Worm (Caenorhabditis elegans) whole organism, L4 larva: Measurements from ENCODE around the gene lin-29.

Source experiments
- F49E8.2 ChIP-seq: sonication (generic microtip); optimal IDR thresholded peaks from 2 replicates; lab custom pipeline; 2016; ENCODE audit warnings: missing compliant biosample characterization, mild to moderate bottlenecking, missing genetic modification characterization, borderline replicate concordance
- attf-4 ChIP-seq: sonication (generic microtip); optimal IDR thresholded peaks from 3 replicates; lab custom pipeline; 2017; ENCODE audit warnings: missing biosample characterization, missing genetic modification characterization
- ceh-82 ChIP-seq: sonication (generic microtip); optimal IDR thresholded peaks from 2 replicates; lab custom pipeline; 2017; ENCODE audit warnings: missing biosample characterization, missing genetic modification characterization
- dpl-1 ChIP-seq: fragments of 150-350 bp; optimal IDR thresholded peaks from 2 replicates; lab custom pipeline; 2014; ENCODE audit warnings: missing biosample characterization, missing genetic modification reagents, missing genetic modification characterization
- egl-27 ChIP-seq: sonication (generic microtip); optimal IDR thresholded peaks from 3 replicates; lab custom pipeline; 2017; ENCODE audit warnings: missing biosample characterization, missing genetic modification reagents, missing genetic modification characterization
- lin-15B ChIP-seq: fragments of 150-350 bp; sonication (generic microtip); optimal IDR thresholded peaks from 3 replicates; lab custom pipeline; 2014; ENCODE audit warnings: missing biosample characterization, missing genetic modification characterization
- mep-1 ChIP-seq: fragments of 150-350 bp; sonication (generic microtip); optimal IDR thresholded peaks from 3 replicates; lab custom pipeline; 2014; ENCODE audit warnings: missing biosample characterization, missing genetic modification characterization
- nhr-11 ChIP-seq: fragments of 150-350 bp; optimal IDR thresholded peaks from 2 replicates; lab custom pipeline; 2014; ENCODE audit warnings: missing biosample characterization, missing genetic modification characterization
- nhr-28 ChIP-seq: fragments of 150-350 bp; optimal IDR thresholded peaks from 2 replicates; lab custom pipeline; 2014; ENCODE audit warnings: missing biosample characterization, missing genetic modification characterization
- nhr-76 ChIP-seq: fragments of 150-350 bp; optimal IDR thresholded peaks from 2 replicates; lab custom pipeline; 2014; ENCODE audit warnings: missing biosample characterization, missing genetic modification characterization
- unc-62 ChIP-seq, 3 experiments: fragments of 150-350 bp in 1 of 3; sonication (generic microtip); optimal IDR thresholded peaks in 2 of 3; peaks in 1 of 3; 1 replicate in 1 of 3; 2 replicates in 2 of 3; lab custom pipeline; 2014 to 2017; ENCODE audit warnings: missing biosample characterization in 3 of 3, missing genetic modification characterization in 3 of 3, missing genetic modification reagents in 3 of 3, missing genotype in 1 of 3
- ztf-11 ChIP-seq: fragments of 150-350 bp; optimal IDR thresholded peaks from 2 replicates; lab custom pipeline; 2014; ENCODE audit warnings: missing biosample characterization, missing genetic modification characterization

ce11 chrII:11874674-11875198 is 60.4 kb downstream of the lin-29 start, which contains the start of the genes npp-3 and top-2:
- TF ChIP-seq lin-15B (peak; percentile 59), unc-62 (GFP tag; optimal IDR thresholded peaks at IDR 0.05 in 1 of 2; lab: Kevin White, UChicago) (peak in 1 of 2 experiments; percentile 99), unc-62 (tag; optimal IDR thresholded peaks at IDR 0.05; lab: Kevin White, UChicago) (no peak), mep-1 (tag; lab: Kevin White, UChicago) (peak; percentile 97), F49E8.2 (peak; percentile 89), ztf-11 (no peak), attf-4 (no peak), nhr-76 (no peak), nhr-28 (tag; lab: Kevin White, UChicago) (peak; percentile 73), dpl-1 (GFP tag; lab: Kevin White, UChicago) (peak; percentile 99), nhr-11 (tag; lab: Kevin White, UChicago) (peak; percentile 99), ceh-82 (tag; lab: Kevin White, UChicago) (no peak), egl-27 (tag; lab: Kevin White, UChicago) (no peak)
